Fruit fly (Drosophila melanogaster) whole organism, prepupa: ENCODE measurements around the gene CG14963.

Experiments used
- Blimp-1 ChIP-seq: fragments of 200-800 bp; sonication (Bioruptor generic); optimal IDR thresholded peaks from 3 replicates; lab custom pipeline; 2017; ENCODE audit warnings: missing biosample characterization, missing genetic modification characterization, mild to moderate bottlenecking, moderate library complexity, missing genetic modification reagents
- CG10669 ChIP-seq: fragments of 200-800 bp; sonication (Bioruptor generic); optimal IDR thresholded peaks from 3 replicates; lab custom pipeline; 2018; ENCODE audit warnings: missing biosample characterization, mild to moderate bottlenecking, missing genetic modification characterization, moderate library complexity
- CG6854 ChIP-seq: fragments of 200-800 bp; sonication (Bioruptor generic); optimal IDR thresholded peaks from 2 replicates; lab custom pipeline; 2017; ENCODE audit warnings: missing biosample characterization, mild to moderate bottlenecking, missing genetic modification characterization
- CG7368 ChIP-seq: fragments of 200-800 bp; sonication (Bioruptor generic); optimal IDR thresholded peaks from 3 replicates; lab custom pipeline; 2016; ENCODE audit warnings: missing biosample characterization, missing genetic modification characterization
- CG8319 ChIP-seq: fragments of 200-800 bp; sonication (Bioruptor generic); optimal IDR thresholded peaks from 3 replicates; lab custom pipeline; 2016; ENCODE audit warnings: missing biosample characterization, missing genetic modification characterization
- Met ChIP-seq: fragments of 200-800 bp; sonication (Bioruptor generic); optimal IDR thresholded peaks from 3 replicates; lab custom pipeline; 2016; ENCODE audit warnings: missing biosample characterization, missing genetic modification characterization
- fd59A ChIP-seq: fragments of 200-800 bp; sonication (Bioruptor generic); optimal IDR thresholded peaks from 2 replicates; lab custom pipeline; 2017; ENCODE audit warnings: missing biosample characterization, mild to moderate bottlenecking, missing genetic modification characterization, missing genetic modification reagents

dm6 chr3L:3165399-3165798, 6.9 kb downstream of the CG14963 start:
- TF ChIP-seq fd59A (GFP tag; lab: Kevin White, UChicago) (no peak), CG10669 (GFP tag; lab: Kevin White, UChicago) (no peak), Met (GFP tag; lab: Kevin White, UChicago) (no peak), CG8319 (GFP tag; lab: Kevin White, UChicago) (no peak), CG6854 (GFP tag; lab: Kevin White, UChicago) (no peak), Blimp-1 (GFP tag; lab: Kevin White, UChicago) (no peak), CG7368 (GFP tag; lab: Kevin White, UChicago) (no peak)
